Fruit fly (Drosophila melanogaster): ENCODE data around the gene Tcs5.

- TF ChIP-seq fd96Ca (GFP tag; IDR thresholded peaks at IDR 0.05) = no peak
- TF ChIP-seq CG17806 (tag; optimal IDR thresholded peaks at IDR 0.05) = no peak
- TF ChIP-seq rn (GFP tag; IDR thresholded peaks at IDR 0.05) = no peak
- no peak for TF ChIP-seq CG12605 (GFP tag; IDR thresholded peaks at IDR 0.05)
- no peak for TF ChIP-seq CG4496 (GFP tag; IDR thresholded peaks at IDR 0.05)
Observed at dm6 chr3L:5132966-5133365, 6.2 kb downstream of the Tcs5 start, which contains the start of gene CG15213.

Data from whole organism, pupa.